Fruit fly (Drosophila melanogaster): Measurements from ENCODE around the gene CG34313.

Gene CG34313

DNA sequence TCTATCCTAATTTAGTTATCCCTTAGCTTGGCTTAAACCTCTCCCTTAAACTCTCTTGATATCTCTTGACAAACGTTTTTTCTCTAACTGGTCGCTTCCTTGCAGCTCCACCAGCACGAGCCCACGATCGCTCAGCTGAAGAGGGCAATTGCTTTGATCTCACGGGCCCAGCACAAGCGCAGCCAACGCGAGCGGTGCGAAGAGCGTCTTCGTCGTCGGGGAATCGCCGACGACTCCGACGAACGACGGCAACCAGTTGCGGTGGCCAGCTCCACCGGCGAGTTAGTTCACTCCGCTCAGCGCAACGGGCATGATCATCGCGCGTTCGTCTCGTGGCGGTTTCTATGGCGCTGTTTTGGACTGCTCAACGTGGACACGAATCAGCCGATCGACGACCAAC, 1.6 kb downstream of the CG34313 start:
- TF ChIP-seq CG1620 (GFP tag; optimal IDR thresholded peaks at IDR 0.05) (peak; percentile 43), ovo (GFP tag; optimal IDR thresholded peaks at IDR 0.05) (no peak), CG5204 (GFP tag; optimal IDR thresholded peaks at IDR 0.05) (no peak), Mnt (GFP tag; optimal IDR thresholded peaks at IDR 0.05) (peak; percentile 77), bab1 (GFP tag; optimal IDR thresholded peaks at IDR 0.05) (peak; percentile 10), CG11617 (GFP tag; optimal IDR thresholded peaks at IDR 0.05) (no peak), Crg-1 (GFP tag; optimal IDR thresholded peaks at IDR 0.05) (no peak), CG7101 (tag; optimal IDR thresholded peaks at IDR 0.05) (peak; percentile 36), cnc (optimal IDR thresholded peaks at IDR 0.05) (no peak), CG14711 (tag; optimal IDR thresholded peaks at IDR 0.05) (no peak), Hr96 (GFP tag; optimal IDR thresholded peaks at IDR 0.05) (no peak), CG12768 (GFP tag; optimal IDR thresholded peaks at IDR 0.05) (peak; percentile 39), toe (GFP tag; optimal IDR thresholded peaks at IDR 0.05) (no peak), CG7045 (GFP tag; optimal IDR thresholded peaks at IDR 0.05) (no peak), Clk (GFP tag; optimal IDR thresholded peaks at IDR 0.05) (no peak), pad (GFP tag; optimal IDR thresholded peaks at IDR 0.05) (no peak), CG33017 (tag; optimal IDR thresholded peaks at IDR 0.05) (no peak), cic (GFP tag; optimal IDR thresholded peaks at IDR 0.05) (peak; percentile 7), tj (GFP tag; optimal IDR thresholded peaks at IDR 0.05) (peak; percentile 1), kay (GFP tag; ENCODE audit: borderline replicate concordance) (no peak)

DNA sequence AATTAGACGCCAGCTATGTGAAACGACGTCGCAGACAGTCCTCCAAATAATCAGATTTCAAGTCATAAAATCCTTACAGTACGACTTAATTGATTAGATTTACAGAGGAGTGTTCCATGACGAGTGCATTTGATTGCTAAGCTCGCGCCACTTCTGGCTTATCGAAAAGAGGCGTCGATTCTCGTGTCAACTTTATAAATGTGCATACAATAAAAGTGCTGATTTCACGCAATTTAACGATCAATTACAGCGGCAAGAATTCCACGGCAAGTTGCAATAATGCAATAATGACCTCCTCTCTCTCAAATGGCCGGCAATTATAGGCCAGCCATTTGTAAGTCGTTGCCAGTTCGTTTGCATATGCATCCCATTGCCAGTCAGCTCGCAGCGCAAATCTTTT, 3.1 kb downstream of the CG34313 start:
- TF ChIP-seq cnc (optimal IDR thresholded peaks at IDR 0.05) (peak; percentile 33 to 66), kay (GFP tag; ENCODE audit: borderline replicate concordance) (peak; percentile 43), Mnt (GFP tag; optimal IDR thresholded peaks at IDR 0.05) (peak; percentile 48), CG7101 (tag; optimal IDR thresholded peaks at IDR 0.05) (no peak), CG12768 (GFP tag; optimal IDR thresholded peaks at IDR 0.05) (peak; percentile 10), tj (GFP tag; optimal IDR thresholded peaks at IDR 0.05) (peak; percentile 87), cic (GFP tag; optimal IDR thresholded peaks at IDR 0.05) (peak; percentile 25), CG1620 (GFP tag; optimal IDR thresholded peaks at IDR 0.05) (no peak), Hr96 (GFP tag; optimal IDR thresholded peaks at IDR 0.05) (no peak), ovo (GFP tag; optimal IDR thresholded peaks at IDR 0.05) (no peak), Crg-1 (GFP tag; optimal IDR thresholded peaks at IDR 0.05) (no peak)

DNA sequence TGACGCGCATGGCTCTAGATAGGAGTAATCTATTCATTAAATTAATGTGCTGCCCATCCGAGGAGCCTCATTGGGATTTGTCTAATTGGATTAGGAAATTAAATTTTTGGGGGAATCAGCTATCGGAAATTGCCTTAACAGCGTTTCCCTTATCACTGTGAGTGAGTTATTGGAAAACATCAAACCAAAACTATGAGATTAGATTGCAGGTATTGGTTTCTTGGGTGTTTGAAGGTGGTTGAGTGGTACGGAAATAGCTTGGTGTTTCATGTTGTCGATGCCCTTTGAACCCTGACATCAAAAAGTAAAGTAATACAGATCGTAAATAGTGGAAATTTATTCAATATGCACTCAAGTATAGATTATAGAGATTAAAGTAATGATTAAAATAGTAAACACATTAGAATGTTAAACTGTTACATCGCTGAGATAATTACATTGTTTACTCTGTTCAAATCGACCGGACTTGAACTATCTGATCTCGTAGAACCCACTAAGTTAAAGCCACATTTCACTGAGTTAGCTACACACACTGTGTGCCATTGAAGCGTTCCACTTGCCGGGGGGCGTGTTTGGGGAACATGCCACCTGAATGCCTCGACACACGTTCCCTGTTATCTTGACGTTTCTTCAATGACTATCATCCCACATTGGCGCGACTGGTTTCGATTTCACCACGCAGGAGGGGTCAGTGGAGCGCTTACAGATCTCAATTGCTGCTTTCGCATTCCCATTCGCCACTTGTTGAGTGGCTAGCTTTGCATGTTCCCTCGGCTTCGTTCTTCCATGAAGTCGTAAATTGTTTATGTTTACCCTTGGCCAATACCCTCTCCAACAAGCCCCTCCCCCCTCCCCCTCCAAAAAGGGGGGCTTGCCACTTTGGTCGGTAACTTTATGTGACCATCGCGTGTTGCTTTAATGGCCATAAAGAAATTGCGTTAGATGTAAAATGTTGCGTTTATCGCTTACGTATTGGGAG, 3.8 kb downstream of the CG34313 start:
- no peak for TF ChIP-seq Hr96 (GFP tag; optimal IDR thresholded peaks at IDR 0.05)
- peak; percentile 14 for TF ChIP-seq kay (GFP tag; ENCODE audit: borderline replicate concordance)

DNA sequence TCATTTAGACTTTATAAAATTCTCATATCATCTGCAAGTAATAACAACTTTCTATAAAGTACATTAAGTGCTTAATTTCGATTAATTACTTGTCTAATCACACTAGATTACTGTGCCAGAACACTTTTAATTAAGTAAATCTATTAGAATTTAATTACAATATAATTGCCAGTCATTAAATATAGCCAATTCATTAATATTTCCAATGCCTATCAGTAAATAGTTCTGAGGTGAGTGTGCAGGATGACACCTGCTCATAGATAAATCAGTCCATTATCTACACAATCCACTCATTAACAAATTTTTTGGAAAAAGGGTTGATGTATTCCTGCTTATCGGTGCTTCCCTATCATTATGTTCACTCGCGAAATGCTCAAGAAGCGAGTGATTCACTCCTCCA, 5.4 kb downstream of the CG34313 start:
- TF ChIP-seq kay (GFP tag; ENCODE audit: borderline replicate concordance) (peak; percentile 57), CG1620 (GFP tag; optimal IDR thresholded peaks at IDR 0.05) (no peak), cnc (optimal IDR thresholded peaks at IDR 0.05) (no peak), Clk (GFP tag; optimal IDR thresholded peaks at IDR 0.05) (no peak), CG14711 (tag; optimal IDR thresholded peaks at IDR 0.05) (no peak), CG33017 (tag; optimal IDR thresholded peaks at IDR 0.05) (no peak), CG12768 (GFP tag; optimal IDR thresholded peaks at IDR 0.05) (no peak), cic (GFP tag; optimal IDR thresholded peaks at IDR 0.05) (no peak)

DNA sequence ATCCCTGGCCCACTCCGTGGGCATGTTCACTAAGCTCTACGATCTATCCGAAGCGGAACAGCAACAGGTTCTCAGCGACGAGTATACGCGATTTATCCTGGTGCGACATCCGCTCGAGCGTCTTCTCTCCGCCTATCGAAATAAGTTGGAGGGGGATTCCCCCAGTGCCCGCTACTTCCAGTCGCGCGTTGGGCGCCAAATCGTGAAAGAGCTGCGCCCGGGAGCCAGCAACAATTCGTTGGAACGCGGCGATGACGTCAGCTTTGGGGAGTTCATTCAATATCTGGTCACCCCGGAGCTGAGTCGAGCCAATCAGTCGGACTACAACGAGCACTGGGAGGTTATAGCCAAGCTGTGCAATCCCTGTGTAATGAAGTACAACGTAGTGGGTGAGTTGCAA, 6.0 kb downstream of the CG34313 start:
- TF ChIP-seq pad (GFP tag; optimal IDR thresholded peaks at IDR 0.05) (no peak), ovo (GFP tag; optimal IDR thresholded peaks at IDR 0.05) (no peak), CG5204 (GFP tag; optimal IDR thresholded peaks at IDR 0.05) (no peak), CG1620 (GFP tag; optimal IDR thresholded peaks at IDR 0.05) (no peak), Mnt (GFP tag; optimal IDR thresholded peaks at IDR 0.05) (no peak), Clk (GFP tag; optimal IDR thresholded peaks at IDR 0.05) (no peak), CG12768 (GFP tag; optimal IDR thresholded peaks at IDR 0.05) (no peak), cic (GFP tag; optimal IDR thresholded peaks at IDR 0.05) (no peak)

DNA sequence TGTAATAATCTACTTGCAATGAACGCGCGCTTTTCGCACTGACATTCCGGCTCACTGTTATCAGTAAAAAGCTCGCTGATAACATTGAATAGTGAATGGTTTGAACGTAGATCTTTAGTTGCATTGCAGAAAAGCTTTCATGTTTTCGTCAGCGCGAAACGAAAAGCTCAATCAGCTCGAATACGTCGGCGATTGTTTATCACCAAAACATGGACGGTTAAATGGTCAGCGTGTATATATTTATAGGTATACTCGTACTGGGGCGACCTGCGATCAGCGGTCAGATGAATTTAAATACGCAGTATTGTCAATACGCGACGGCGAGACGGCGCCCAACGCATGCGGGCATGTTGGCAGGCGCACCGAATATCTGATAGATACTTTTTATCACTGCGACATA, 7.1 kb downstream of the CG34313 start:
- TF ChIP-seq CG11617 (GFP tag; optimal IDR thresholded peaks at IDR 0.05) (peak; percentile 46), cnc (optimal IDR thresholded peaks at IDR 0.05) (no peak), CG12768 (GFP tag; optimal IDR thresholded peaks at IDR 0.05) (peak; percentile 49), Crg-1 (GFP tag; optimal IDR thresholded peaks at IDR 0.05) (no peak), cic (GFP tag; optimal IDR thresholded peaks at IDR 0.05) (peak; percentile 98), Clk (GFP tag; optimal IDR thresholded peaks at IDR 0.05) (no peak), tj (GFP tag; optimal IDR thresholded peaks at IDR 0.05) (peak; percentile 24), CG1620 (GFP tag; optimal IDR thresholded peaks at IDR 0.05) (no peak), pad (GFP tag; optimal IDR thresholded peaks at IDR 0.05) (no peak), CG14711 (tag; optimal IDR thresholded peaks at IDR 0.05) (no peak), Mnt (GFP tag; optimal IDR thresholded peaks at IDR 0.05) (peak; percentile 59), CG33017 (tag; optimal IDR thresholded peaks at IDR 0.05) (peak; percentile 36), kay (GFP tag; ENCODE audit: borderline replicate concordance) (peak; percentile 84)
